Worm (Caenorhabditis elegans) whole organism, mixed stage, embryonic: Measurements from ENCODE around the gene chil-23.

Source experiments
- M03D4.4 ChIP-seq: sonication (generic microtip); optimal IDR thresholded peaks from 2 replicates; lab custom pipeline; 2017; ENCODE audit warnings: mild to moderate bottlenecking, missing genetic modification characterization, missing compliant biosample characterization
- bed-3 ChIP-seq: fragments of 200-800 bp; sonication (Bioruptor generic); optimal IDR thresholded peaks from 3 replicates; lab custom pipeline; 2018; ENCODE audit warnings: mild to moderate bottlenecking, missing genetic modification characterization, moderate library complexity, missing compliant biosample characterization
- blmp-1 ChIP-seq: fragments of 150-350 bp; optimal IDR thresholded peaks from 2 replicates; lab custom pipeline; 2014; ENCODE audit warnings: missing biosample characterization, missing genetic modification characterization
- ceh-39 ChIP-seq: fragments of 150-350 bp; optimal IDR thresholded peaks from 2 replicates; lab custom pipeline; 2014; ENCODE audit warnings: missing biosample characterization, missing genetic modification characterization
- ceh-43 ChIP-seq: fragments of 200-800 bp; sonication (Bioruptor generic); optimal IDR thresholded peaks from 2 replicates; lab custom pipeline; 2018; ENCODE audit warnings: mild to moderate bottlenecking, missing genetic modification characterization, moderate library complexity, missing compliant biosample characterization
- ces-1 ChIP-seq: fragments of 150-350 bp; optimal IDR thresholded peaks from 2 replicates; lab custom pipeline; 2014; ENCODE audit warnings: missing biosample characterization, missing genetic modification reagents, missing genetic modification characterization
- cnd-1 ChIP-seq: fragments of 200-800 bp; sonication (Bioruptor generic); optimal IDR thresholded peaks from 2 replicates; lab custom pipeline; 2018; ENCODE audit warnings: mild to moderate bottlenecking, missing genetic modification characterization, missing compliant biosample characterization
- elt-1 ChIP-seq: sonication (generic microtip); optimal IDR thresholded peaks from 2 replicates; lab custom pipeline; 2017; ENCODE audit warnings: missing genetic modification characterization, mild to moderate bottlenecking, missing compliant biosample characterization, antibody characterized with exemption, moderate library complexity, borderline replicate concordance; ENCODE audit not compliant: insufficient read depth
- elt-3 ChIP-seq: fragments of 150-350 bp; optimal IDR thresholded peaks from 2 replicates; lab custom pipeline; 2014; ENCODE audit warnings: missing biosample characterization, missing genetic modification characterization
- flh-1 ChIP-seq: fragments of 200-800 bp; sonication (Bioruptor generic); optimal IDR thresholded peaks from 2 replicates; lab custom pipeline; 2018; ENCODE audit warnings: mild to moderate bottlenecking, missing genetic modification characterization, moderate library complexity, missing compliant biosample characterization
- ham-2 ChIP-seq: fragments of 200-800 bp; sonication (Bioruptor generic); optimal IDR thresholded peaks from 2 replicates; lab custom pipeline; 2018; ENCODE audit warnings: mild to moderate bottlenecking, missing genetic modification characterization, missing compliant biosample characterization
- hlh-1 ChIP-seq: fragments of 150-350 bp; optimal IDR thresholded peaks from 2 replicates; lab custom pipeline; 2014; ENCODE audit warnings: missing biosample characterization, missing genetic modification reagents, missing genetic modification characterization
- lin-13 ChIP-seq: fragments of 150-350 bp; optimal IDR thresholded peaks from 2 replicates; lab custom pipeline; 2014; ENCODE audit warnings: missing biosample characterization, missing genetic modification characterization
- lin-32 ChIP-seq: fragments of 200-800 bp; sonication (Bioruptor generic); optimal IDR thresholded peaks from 2 replicates; lab custom pipeline; 2018; ENCODE audit warnings: mild to moderate bottlenecking, missing genetic modification characterization, missing compliant biosample characterization
- lsy-2 ChIP-seq: fragments of 150-350 bp; optimal IDR thresholded peaks from 2 replicates; lab custom pipeline; 2014; ENCODE audit warnings: missing biosample characterization, missing genetic modification characterization
- mab-5 ChIP-seq: fragments of 150-350 bp; optimal IDR thresholded peaks from 2 replicates; lab custom pipeline; 2014; ENCODE audit warnings: missing biosample characterization, missing genetic modification characterization
- mep-1 ChIP-seq: fragments of 150-350 bp; optimal IDR thresholded peaks from 2 replicates; lab custom pipeline; 2017; ENCODE audit warnings: missing biosample characterization, missing genetic modification reagents, missing genetic modification characterization, inconsistent platforms
- mls-2 ChIP-seq: sonication (generic microtip); optimal IDR thresholded peaks from 2 replicates; lab custom pipeline; 2016; ENCODE audit warnings: mild to moderate bottlenecking, missing genetic modification characterization, moderate library complexity, missing compliant biosample characterization
- nhr-237 ChIP-seq: fragments of 150-350 bp; optimal IDR thresholded peaks from 2 replicates; lab custom pipeline; 2014; ENCODE audit warnings: missing biosample characterization, missing genetic modification characterization
- nhr-76 ChIP-seq: sonication (generic microtip); optimal IDR thresholded peaks from 2 replicates; lab custom pipeline; 2017; ENCODE audit warnings: missing biosample characterization, missing genetic modification characterization
- pha-4 ChIP-seq: fragments of 150-350 bp; optimal IDR thresholded peaks from 2 replicates; lab custom pipeline; 2018; ENCODE audit warnings: missing biosample characterization, missing genetic modification reagents, missing genetic modification characterization
- sem-2 ChIP-seq: fragments of 200-800 bp; sonication (Bioruptor generic); optimal IDR thresholded peaks from 2 replicates; lab custom pipeline; 2018; ENCODE audit warnings: mild to moderate bottlenecking, missing genetic modification characterization, missing compliant biosample characterization
- sptf-1 ChIP-seq: sonication (generic microtip); optimal IDR thresholded peaks from 2 replicates; lab custom pipeline; 2017; ENCODE audit warnings: mild to moderate bottlenecking, missing genetic modification characterization, moderate library complexity, missing compliant biosample characterization
- tbx-8 ChIP-seq: fragments of 200-800 bp; sonication (Bioruptor generic); optimal IDR thresholded peaks from 2 replicates; lab custom pipeline; 2018; ENCODE audit warnings: mild to moderate bottlenecking, missing genetic modification characterization, moderate library complexity, missing compliant biosample characterization
- unc-120 ChIP-seq: sonication (generic microtip); optimal IDR thresholded peaks from 2 replicates; lab custom pipeline; 2017; ENCODE audit warnings: missing genetic modification characterization, missing compliant biosample characterization; ENCODE audit not compliant: poor library complexity, severe bottlenecking
- unc-39 ChIP-seq: fragments of 150-350 bp; optimal IDR thresholded peaks from 2 replicates; lab custom pipeline; 2014; ENCODE audit warnings: missing biosample characterization, missing genetic modification characterization
- unc-62 ChIP-seq: fragments of 150-350 bp; optimal IDR thresholded peaks from 2 replicates; lab custom pipeline; 2014; ENCODE audit warnings: missing biosample characterization, missing genetic modification reagents, missing genetic modification characterization
- zip-8 ChIP-seq: fragments of 150-350 bp; optimal IDR thresholded peaks from 2 replicates; lab custom pipeline; 2014; ENCODE audit warnings: missing biosample characterization, missing genetic modification characterization

chil-23 gene

ce11 chrII:9497309-9497708 lies 28.9 kb upstream of the chil-23 start:
- TF ChIP-seq elt-3 (tag; lab: Kevin White, UChicago) = no peak
- no peak for TF ChIP-seq nhr-76 (tag; lab: Kevin White, UChicago)
- peak; percentile 89 for TF ChIP-seq ces-1 (GFP tag; lab: Kevin White, UChicago)

ce11 chrII:9493242-9494058 lies 25.0 kb upstream of the chil-23 start:
- no peak for TF ChIP-seq lsy-2
- no peak for TF ChIP-seq unc-120 (tag; lab: Kevin White, UChicago)

- peak; percentile 24 for TF ChIP-seq ceh-43
- TF ChIP-seq lsy-2 = peak; percentile 9
- peak; percentile 51 for TF ChIP-seq ceh-39 (tag; lab: Kevin White, UChicago)
- peak; percentile 67 for TF ChIP-seq cnd-1 (tag; lab: Kevin White, UChicago)
- peak; percentile 64 for TF ChIP-seq mls-2 (tag; lab: Kevin White, UChicago)
- TF ChIP-seq mep-1 (tag; lab: Kevin White, UChicago) = peak; percentile 6
- TF ChIP-seq blmp-1 = no peak
- TF ChIP-seq ces-1 (GFP tag; lab: Kevin White, UChicago) = no peak
- TF ChIP-seq flh-1 (GFP tag; lab: Kevin White, UChicago) = no peak
- TF ChIP-seq unc-120 (tag; lab: Kevin White, UChicago) = peak; percentile 29
- peak; percentile 53 for TF ChIP-seq unc-62 (GFP tag; lab: Kevin White, UChicago)
- TF ChIP-seq lin-13 (tag; lab: Kevin White, UChicago) = no peak
- no peak for TF ChIP-seq unc-39 (tag; lab: Kevin White, UChicago)
- TF ChIP-seq hlh-1 (tag; lab: Kevin White, UChicago) = peak; percentile 35
These were observed 22.6 kb upstream of the chil-23 start for ce11 chrII:9491045-9491444.

ce11 chrII:9490589-9490988 lies 22.2 kb upstream of the chil-23 start:
- no peak for TF ChIP-seq mep-1 (tag; lab: Kevin White, UChicago)
- no peak for TF ChIP-seq ham-2 (GFP tag; lab: Kevin White, UChicago)
- TF ChIP-seq nhr-237 (tag; lab: Kevin White, UChicago) = no peak
- no peak for TF ChIP-seq zip-8 (tag; lab: Kevin White, UChicago)
- no peak for TF ChIP-seq lin-32 (GFP tag; lab: Kevin White, UChicago)

ce11 chrII:9489922-9490321 lies 21.5 kb upstream of the chil-23 start:
- no peak for TF ChIP-seq elt-1
- TF ChIP-seq bed-3 (GFP tag; lab: Kevin White, UChicago) = no peak
- no peak for TF ChIP-seq sem-2
- no peak for TF ChIP-seq ces-1 (GFP tag; lab: Kevin White, UChicago)
- TF ChIP-seq tbx-8 (GFP tag; lab: Kevin White, UChicago) = no peak
- TF ChIP-seq pha-4 = no peak
- TF ChIP-seq M03D4.4 (tag; lab: Kevin White, UChicago) = no peak

- TF ChIP-seq nhr-237 (tag; lab: Kevin White, UChicago) = no peak
- no peak for TF ChIP-seq zip-8 (tag; lab: Kevin White, UChicago)
- no peak for TF ChIP-seq elt-3 (tag; lab: Kevin White, UChicago)
- TF ChIP-seq ces-1 (GFP tag; lab: Kevin White, UChicago) = no peak
- TF ChIP-seq sptf-1 (tag; lab: Kevin White, UChicago) = no peak
- TF ChIP-seq mab-5 (tag; lab: Kevin White, UChicago) = no peak
These were observed 19.0 kb upstream of the chil-23 start, which contains the start of gene T19H5.4 for ce11 chrII:9487337-9487950. TSS of gene T19H5.4 (minus strand) at chrII:9487387.
